Worm (Caenorhabditis elegans) whole organism, L2 larva: ENCODE data around the gene T28C12.15.

Experiments used
- ama-1 ChIP-seq: fragments of 150-350 bp; optimal IDR thresholded peaks from 2 replicates; lab custom pipeline; 2018; ENCODE audit warnings: inconsistent platforms
- elt-3 ChIP-seq: sonication (generic microtip); optimal IDR thresholded peaks from 2 replicates; lab custom pipeline; 2017; ENCODE audit warnings: missing biosample characterization, missing genetic modification characterization
- lin-13 ChIP-seq: fragments of 150-350 bp; optimal IDR thresholded peaks from 2 replicates; lab custom pipeline; 2014; ENCODE audit warnings: missing biosample characterization, missing genetic modification reagents, missing genetic modification characterization
- nhr-11 ChIP-seq: fragments of 150-350 bp; optimal IDR thresholded peaks from 2 replicates; lab custom pipeline; 2014; ENCODE audit warnings: missing biosample characterization, missing genetic modification characterization
- nhr-77 ChIP-seq: fragments of 150-350 bp; optimal IDR thresholded peaks from 2 replicates; lab custom pipeline; 2014; ENCODE audit warnings: missing biosample characterization, missing genetic modification characterization
- unc-39 ChIP-seq: fragments of 150-350 bp; optimal IDR thresholded peaks from 2 replicates; lab custom pipeline; 2014; ENCODE audit warnings: missing biosample characterization, missing genetic modification characterization
- unc-62 ChIP-seq: fragments of 150-350 bp; optimal IDR thresholded peaks from 2 replicates; lab custom pipeline; 2014; ENCODE audit warnings: missing biosample characterization, missing genetic modification reagents, missing genetic modification characterization
- ztf-11 ChIP-seq: sonication (generic microtip); optimal IDR thresholded peaks from 2 replicates; lab custom pipeline; 2017; ENCODE audit warnings: missing biosample characterization, missing genetic modification characterization

ce11 chrV:6351122-6351521 lies 29.5 kb upstream of the T28C12.15 start:
- TF ChIP-seq unc-62 (GFP tag; lab: Kevin White, UChicago) (no peak), ama-1 (lab: Kevin White, UChicago) (no peak), nhr-11 (tag; lab: Kevin White, UChicago) (no peak), nhr-77 (tag; lab: Kevin White, UChicago) (no peak), elt-3 (no peak), unc-39 (tag; lab: Kevin White, UChicago) (no peak), lin-13 (no peak), ztf-11 (tag; lab: Kevin White, UChicago) (no peak)
